Worm (Caenorhabditis elegans) whole organism, mixed stage, embryonic: Measurements from ENCODE around the gene F53C11.5.

Experiments used
- bed-3 ChIP-seq: fragments of 200-800 bp; sonication (Bioruptor generic); optimal IDR thresholded peaks from 3 replicates; lab custom pipeline; 2018; ENCODE audit warnings: mild to moderate bottlenecking, missing genetic modification characterization, moderate library complexity, missing compliant biosample characterization
- ces-1 ChIP-seq: fragments of 150-350 bp; optimal IDR thresholded peaks from 2 replicates; lab custom pipeline; 2014; ENCODE audit warnings: missing biosample characterization, missing genetic modification reagents, missing genetic modification characterization
- drap-1 ChIP-seq: fragments of 200-800 bp; sonication (Bioruptor generic); optimal IDR thresholded peaks from 3 replicates; lab custom pipeline; 2018; ENCODE audit warnings: mild to moderate bottlenecking, missing genetic modification characterization, missing compliant biosample characterization
- snpc-4 ChIP-seq: fragments of 150-350 bp; optimal IDR thresholded peaks from 2 replicates; lab custom pipeline; 2014; ENCODE audit warnings: missing biosample characterization, missing genetic modification characterization
- ztf-11 ChIP-seq: fragments of 150-350 bp; optimal IDR thresholded peaks from 2 replicates; lab custom pipeline; 2014; ENCODE audit warnings: missing biosample characterization, missing genetic modification characterization

DNA sequence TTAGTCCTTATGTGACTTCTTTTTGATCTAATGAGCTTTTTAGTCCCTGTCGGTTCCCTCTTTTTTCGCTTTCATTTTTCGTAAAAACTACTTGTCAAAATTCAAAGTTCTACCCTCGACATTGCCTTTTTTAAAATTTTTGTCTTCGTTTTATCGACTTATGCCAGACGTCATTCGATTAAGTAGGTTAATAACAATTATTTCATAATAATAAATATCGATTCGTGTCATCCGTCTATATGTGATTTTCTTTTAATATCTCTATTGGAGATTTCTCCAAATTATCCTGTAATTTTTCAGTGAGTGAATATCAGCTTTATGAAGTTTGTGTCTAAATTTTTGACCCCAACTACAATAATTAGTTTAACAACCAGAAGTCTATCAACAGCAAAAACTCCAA, 35.4 kb downstream of the F53C11.5 start, which contains the start of gene hpo-31:
- TF ChIP-seq snpc-4 (tag; lab: Kevin White, UChicago) (no peak), drap-1 (no peak), ztf-11 (no peak), ces-1 (GFP tag; lab: Kevin White, UChicago) (no peak), bed-3 (GFP tag; lab: Kevin White, UChicago) (no peak)
